Worm (Caenorhabditis elegans): Measurements from ENCODE around the gene cpsf-4.

- TF ChIP-seq dao-5 (tag; optimal IDR thresholded peaks at IDR 0.05), result no peak
- TF ChIP-seq him-1 (tag; optimal IDR thresholded peaks at IDR 0.05), result no peak
- no peak for TF ChIP-seq W03F9.2 (tag; optimal IDR thresholded peaks at IDR 0.05)
Observed at ce11 chrIV:12122874-12123664, 29.8 kb upstream of the cpsf-4 start, which contains the start of gene aly-3.
